Fruit fly (Drosophila melanogaster): ENCODE data around the gene CG46339.
A peak's percentile ranks its signal among the peaks of the same experiment; 100 is the strongest.

Gene CG46339

DNA sequence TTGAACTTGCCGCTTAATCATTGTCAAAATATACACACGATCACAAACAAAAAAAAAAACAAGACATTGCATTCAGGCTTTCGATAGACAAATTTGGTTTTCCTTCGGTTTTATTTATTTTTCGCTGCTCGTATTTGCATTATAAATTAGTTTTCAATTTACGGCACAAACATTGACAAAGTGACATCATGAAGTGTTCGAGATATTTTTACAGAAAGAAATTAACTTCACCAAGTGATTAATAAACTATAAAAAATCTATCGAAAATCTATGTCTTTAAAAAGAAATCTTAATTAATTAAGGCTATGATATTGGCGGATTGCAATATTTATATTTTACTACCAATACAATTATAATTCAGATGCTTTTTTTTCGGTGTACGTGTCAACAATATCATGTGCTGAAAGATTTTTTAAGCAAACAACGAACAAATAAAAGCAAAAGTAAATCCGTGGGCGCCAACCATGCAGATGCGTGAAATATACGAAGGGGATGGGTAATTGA lies 8.3 kb downstream of the CG46339 start (continued):
- TF ChIP-seq CG12942 (GFP tag; optimal IDR thresholded peaks at IDR 0.05) (no peak), CG31441 (GFP tag; IDR thresholded peaks at IDR 0.05) (peak; percentile 48), CHES-1-like (GFP tag; optimal IDR thresholded peaks at IDR 0.05) (no peak), hth (optimal IDR thresholded peaks at IDR 0.05) (no peak), Max (GFP tag; optimal IDR thresholded peaks at IDR 0.05) (peak; percentile 26), sob (GFP tag; IDR thresholded peaks at IDR 0.05) (peak; percentile 38; the same call in 1 of the 2 replicates), Six4 (GFP tag; optimal IDR thresholded peaks at IDR 0.05) (no peak), CG12744 (GFP tag; optimal IDR thresholded peaks at IDR 0.05) (no peak), dmrt11E (tag; optimal IDR thresholded peaks at IDR 0.05) (peak; percentile 29), CG13894 (tag; optimal IDR thresholded peaks at IDR 0.05) (no peak), CG4854 (GFP tag; optimal IDR thresholded peaks at IDR 0.05) (peak; percentile 40), Stat92E (GFP tag; optimal IDR thresholded peaks at IDR 0.05) (no peak), Dp (GFP tag; optimal IDR thresholded peaks at IDR 0.05) (no peak), CG18599 (GFP tag; optimal IDR thresholded peaks at IDR 0.05) (peak; percentile 27), seq (GFP tag; IDR thresholded peaks at IDR 0.05) (no peak; the same call in 1 of the 2 replicates), sens-2 (GFP tag; IDR thresholded peaks at IDR 0.05) (no peak), CG30403 (GFP tag; optimal IDR thresholded peaks at IDR 0.05) (peak; percentile 50), CG12769 (tag; optimal IDR thresholded peaks at IDR 0.05) (no peak), en (GFP tag; optimal IDR thresholded peaks at IDR 0.05) (no peak), CG17912 (GFP tag; optimal IDR thresholded peaks at IDR 0.05) (no peak), CG7372 (GFP tag; IDR thresholded peaks at IDR 0.05) (no peak; the same call in 1 of the 2 replicates), sim (GFP tag; IDR thresholded peaks at IDR 0.05) (peak; percentile 51; the same call in 1 of the 2 replicates), CG11093 (GFP tag; IDR thresholded peaks at IDR 0.05) (0 out of 3 replicates have a peak, but pooled peaks have one; percentile 11), nom (GFP tag; optimal IDR thresholded peaks at IDR 0.05) (no peak), HLH54F (GFP tag; optimal IDR thresholded peaks at IDR 0.05) (no peak), CG8388 (GFP tag; optimal IDR thresholded peaks at IDR 0.05) (peak; percentile 6), p53 (GFP tag; optimal IDR thresholded peaks at IDR 0.05) (no peak), Opbp (GFP tag; IDR thresholded peaks at IDR 0.05; ENCODE audit: partially characterized antibody) (no peak), mirr (GFP tag; optimal IDR thresholded peaks at IDR 0.05) (no peak), pb (GFP tag; optimal IDR thresholded peaks at IDR 0.05) (no peak), az2 (GFP tag; optimal IDR thresholded peaks at IDR 0.05) (no peak), slbo (GFP tag; IDR thresholded peaks at IDR 0.05) (no peak), Awh (GFP tag; IDR thresholded peaks at IDR 0.05) (0 out of 2 replicates have a peak, but pooled peaks have one; percentile 13), HLH3B (GFP tag; IDR thresholded peaks at IDR 0.05) (peak; percentile 28; the same call in 1 of the 2 replicates), CG8924 (tag; optimal IDR thresholded peaks at IDR 0.05) (peak; percentile 41), Elba2 (GFP tag; optimal IDR thresholded peaks at IDR 0.05) (no peak), nau (GFP tag; optimal IDR thresholded peaks at IDR 0.05) (peak; percentile 52), MBD-R2 (GFP tag; IDR thresholded peaks at IDR 0.05) (no peak), ERR (GFP tag; optimal IDR thresholded peaks at IDR 0.05) (no peak), yki (optimal IDR thresholded peaks at IDR 0.05) (no peak), Dll (GFP tag; IDR thresholded peaks at IDR 0.05; ENCODE audit: partially characterized antibody) (no peak), gsb (GFP tag; IDR thresholded peaks at IDR 0.05) (no peak), CG2199 (GFP tag; IDR thresholded peaks at IDR 0.05) (no peak), CG5953 (GFP tag; IDR thresholded peaks at IDR 0.05) (no peak), CoRest (tag; optimal IDR thresholded peaks at IDR 0.05) (peak; percentile 40), emc (GFP tag; optimal IDR thresholded peaks at IDR 0.05) (no peak), Med (GFP tag) (peak; percentile 78), pros (GFP tag; optimal IDR thresholded peaks at IDR 0.05) (no peak), exex (tag; optimal IDR thresholded peaks at IDR 0.05) (peak; percentile 41), lov (optimal IDR thresholded peaks at IDR 0.05) (no peak), lov (GFP tag; IDR thresholded peaks at IDR 0.05) (no peak), tup (GFP tag; optimal IDR thresholded peaks at IDR 0.05) (no peak)
